Worm (Caenorhabditis elegans) whole organism, L4 larva: ENCODE results near the gene nhr-65.

Experiments
- F26F4.8 ChIP-seq: fragments of 200-800 bp; sonication (Bioruptor generic); conservative IDR thresholded peaks from 2 replicates; pipeline ENCODE4 v1.3.6; 2022; ENCODE audit warnings: missing genetic modification characterization, missing compliant biosample characterization
- Y105C5A.15 ChIP-seq: fragments of 200-800 bp; sonication (Bioruptor generic); IDR thresholded peaks from 2 replicates; pipeline ENCODE4 v1.3.6; 2022; ENCODE audit warnings: missing genetic modification characterization, missing compliant biosample characterization
- Y48G9A.11 ChIP-seq: fragments of 200-800 bp; sonication (Bioruptor generic); IDR thresholded peaks from 2 replicates; pipeline ENCODE4 v1.3.6; 2022; ENCODE audit warnings: missing genetic modification reagents, missing genetic modification characterization, missing compliant biosample characterization
- Y75B8A.6 ChIP-seq: fragments of 200-800 bp; sonication (Bioruptor generic); IDR thresholded peaks from 2 replicates; pipeline ENCODE4 v1.3.6; 2022; ENCODE audit warnings: missing genetic modification reagents, missing genetic modification characterization, missing compliant biosample characterization
- ZK546.5 ChIP-seq, 2 experiments: sonication (generic microtip); optimal IDR thresholded peaks; 2 replicates each; lab custom pipeline; 2017; ENCODE audit warnings: missing biosample characterization in 2 of 2, missing genetic modification characterization in 2 of 2
- aha-1 ChIP-seq: fragments of 150-350 bp; peaks from one replicate; lab custom pipeline; 2014; ENCODE audit warnings: missing biosample characterization, missing genetic modification characterization
- arid-1 ChIP-seq: fragments of 200-800 bp; sonication (Bioruptor generic); conservative IDR thresholded peaks from 2 replicates; pipeline ENCODE4 v1.3.6; 2022; ENCODE audit warnings: missing genetic modification reagents, missing genetic modification characterization, missing compliant biosample characterization
- ceh-28 ChIP-seq: fragments of 150-350 bp; optimal IDR thresholded peaks from 2 replicates; lab custom pipeline; 2014; ENCODE audit warnings: missing biosample characterization, missing genetic modification reagents, missing genetic modification characterization
- ceh-32 ChIP-seq: sonication (generic microtip); optimal IDR thresholded peaks from 2 replicates; lab custom pipeline; 2016; ENCODE audit warnings: mild to moderate bottlenecking, missing genetic modification characterization, missing compliant biosample characterization; ENCODE audit not compliant: poor library complexity
- ceh-62 ChIP-seq: sonication (generic microtip); optimal IDR thresholded peaks from 2 replicates; lab custom pipeline; 2017; ENCODE audit warnings: missing biosample characterization, missing genetic modification characterization
- daf-12 ChIP-seq: fragments of 150-350 bp; optimal IDR thresholded peaks from 2 replicates; lab custom pipeline; 2014; ENCODE audit warnings: missing biosample characterization, missing genetic modification reagents, missing genetic modification characterization
- daf-16 ChIP-seq, 3 experiments: sonication (generic microtip); optimal IDR thresholded peaks; 2 replicates each; lab custom pipeline; 2016 to 2017; ENCODE audit warnings: missing genetic modification characterization in 3 of 3, missing genetic modification reagents in 3 of 3, mild to moderate bottlenecking in 2 of 3, missing compliant biosample characterization in 2 of 3, missing biosample characterization in 1 of 3, moderate library complexity in 1 of 3
- daf-19 ChIP-seq: fragments of 200-800 bp; sonication (Bioruptor generic); conservative IDR thresholded peaks from 2 replicates; pipeline ENCODE4 v1.3.6; 2022; ENCODE audit warnings: missing genetic modification characterization, missing compliant biosample characterization
- dmd-9 ChIP-seq: fragments of 200-800 bp; sonication (Bioruptor generic); IDR thresholded peaks from 2 replicates; pipeline ENCODE4 v1.3.6; 2022; ENCODE audit warnings: missing genetic modification reagents, missing genetic modification characterization, missing compliant biosample characterization
- dpl-1 ChIP-seq: fragments of 150-350 bp; optimal IDR thresholded peaks from 2 replicates; lab custom pipeline; 2014; ENCODE audit warnings: missing biosample characterization, missing genetic modification reagents, missing genetic modification characterization
- dve-1 ChIP-seq: sonication (generic microtip); optimal IDR thresholded peaks from 2 replicates; lab custom pipeline; 2017; ENCODE audit warnings: antibody characterized with exemption, mild to moderate bottlenecking, missing genetic modification characterization, missing compliant biosample characterization; ENCODE audit not compliant: insufficient read depth
- hif-1 ChIP-seq, 2 experiments: sonication (generic microtip); optimal IDR thresholded peaks; 2 replicates each; lab custom pipeline; 2016 to 2017; ENCODE audit warnings: missing compliant biosample characterization in 2 of 2, missing genetic modification characterization in 2 of 2, missing genetic modification reagents in 2 of 2, missing genotype in 2 of 2, mild to moderate bottlenecking in 1 of 2
- hlh-30 ChIP-seq: sonication (generic microtip); optimal IDR thresholded peaks from 2 replicates; lab custom pipeline; 2017; ENCODE audit warnings: antibody characterized with exemption, mild to moderate bottlenecking, missing genetic modification characterization, missing compliant biosample characterization; ENCODE audit not compliant: insufficient read depth
- hmg-1.1 ChIP-seq: fragments of 200-800 bp; sonication (Bioruptor generic); IDR thresholded peaks from 2 replicates; pipeline ENCODE4 v1.3.6; 2022; ENCODE audit warnings: missing genetic modification reagents, missing genetic modification characterization, missing compliant biosample characterization
- lin-13 ChIP-seq: fragments of 150-350 bp; optimal IDR thresholded peaks from 2 replicates; lab custom pipeline; 2014; ENCODE audit warnings: missing biosample characterization, missing genetic modification reagents, missing genetic modification characterization
- lin-15B ChIP-seq: fragments of 150-350 bp; sonication (generic microtip); optimal IDR thresholded peaks from 3 replicates; lab custom pipeline; 2014; ENCODE audit warnings: missing biosample characterization, missing genetic modification characterization
- lin-38 ChIP-seq: fragments of 200-800 bp; sonication (Bioruptor generic); IDR thresholded peaks from 2 replicates; pipeline ENCODE4 v1.3.6; 2022; ENCODE audit warnings: missing genetic modification reagents, missing genetic modification characterization, missing compliant biosample characterization
- lin-39 ChIP-seq: fragments of 150-350 bp; optimal IDR thresholded peaks from 2 replicates; lab custom pipeline; 2014; ENCODE audit warnings: missing biosample characterization, missing genetic modification reagents, missing genetic modification characterization
- lsy-2 ChIP-seq, 2 experiments: fragments of 150-350 bp in 1 of 2; sonication (generic microtip) in 1 of 2; optimal IDR thresholded peaks; 2 replicates each; lab custom pipeline; 2014 to 2017; ENCODE audit warnings: missing biosample characterization in 2 of 2, missing genetic modification characterization in 2 of 2
- mdl-1 ChIP-seq, 2 experiments: fragments of 150-350 bp in 1 of 2; sonication (generic microtip) in 1 of 2; optimal IDR thresholded peaks; 2 replicates each; lab custom pipeline; 2014 to 2017; ENCODE audit warnings: missing biosample characterization in 2 of 2, missing genetic modification characterization in 2 of 2
- mes-2 ChIP-seq: sonication (generic microtip); optimal IDR thresholded peaks from 2 replicates; lab custom pipeline; 2016; ENCODE audit warnings: missing genotype, mild to moderate bottlenecking, missing genetic modification characterization, missing compliant biosample characterization; ENCODE audit not compliant: poor library complexity, severe bottlenecking
- nhr-10 ChIP-seq: fragments of 150-350 bp; optimal IDR thresholded peaks from 2 replicates; lab custom pipeline; 2014; ENCODE audit warnings: missing biosample characterization, missing genetic modification characterization
- nhr-28 ChIP-seq: fragments of 150-350 bp; optimal IDR thresholded peaks from 2 replicates; lab custom pipeline; 2014; ENCODE audit warnings: missing biosample characterization, missing genetic modification characterization
- nhr-6 ChIP-seq: fragments of 150-350 bp; optimal IDR thresholded peaks from 2 replicates; lab custom pipeline; 2014; ENCODE audit warnings: missing biosample characterization, missing genetic modification characterization
- nhr-77 ChIP-seq: fragments of 150-350 bp; optimal IDR thresholded peaks from 2 replicates; lab custom pipeline; 2014; ENCODE audit warnings: missing biosample characterization, missing genetic modification characterization
- pha-4 ChIP-seq, 2 experiments: fragments of 150-350 bp in 1 of 2; fragments of 200-800 bp in 1 of 2; sonication (Bioruptor generic) in 1 of 2; IDR thresholded peaks in 1 of 2; optimal IDR thresholded peaks in 1 of 2; 2 replicates each; pipeline versions ENCODE4 v1.3.6 to Lab custom; 2014 to 2022; ENCODE audit warnings: missing genetic modification characterization in 2 of 2, missing genetic modification reagents in 2 of 2, missing biosample characterization in 1 of 2, missing compliant biosample characterization in 1 of 2
- pqm-1 ChIP-seq: sonication (generic microtip); optimal IDR thresholded peaks from 2 replicates; lab custom pipeline; 2017; ENCODE audit warnings: missing biosample characterization, missing genetic modification characterization
- rbr-2 ChIP-seq: sonication (generic microtip); optimal IDR thresholded peaks from 2 replicates; lab custom pipeline; 2016; ENCODE audit warnings: missing genotype, missing genetic modification characterization, missing compliant biosample characterization
- skn-1 ChIP-seq: fragments of 150-350 bp; optimal IDR thresholded peaks from 2 replicates; lab custom pipeline; 2014; ENCODE audit warnings: missing biosample characterization, missing genetic modification characterization
- snpc-4 ChIP-seq: fragments of 150-350 bp; optimal IDR thresholded peaks from 2 replicates; lab custom pipeline; 2014; ENCODE audit warnings: missing biosample characterization, missing genetic modification characterization
- spr-3 ChIP-seq: fragments of 200-800 bp; sonication (Bioruptor generic); optimal IDR thresholded peaks from 2 replicates; lab custom pipeline; 2018; ENCODE audit warnings: mild to moderate bottlenecking, missing genetic modification characterization, missing compliant biosample characterization
- tag-97 ChIP-seq: fragments of 200-800 bp; sonication (Bioruptor generic); IDR thresholded peaks from 2 replicates; pipeline ENCODE4 v1.3.6; 2022; ENCODE audit warnings: missing genetic modification characterization, missing compliant biosample characterization
- unc-130 ChIP-seq: sonication (generic microtip); optimal IDR thresholded peaks from 2 replicates; lab custom pipeline; 2016; ENCODE audit warnings: missing genetic modification reagents, missing genetic modification characterization, missing compliant biosample characterization
- unc-62 ChIP-seq, 3 experiments: fragments of 150-350 bp in 1 of 3; sonication (generic microtip); optimal IDR thresholded peaks in 2 of 3; peaks in 1 of 3; 1 replicate in 1 of 3; 2 replicates in 2 of 3; lab custom pipeline; 2014 to 2017; ENCODE audit warnings: missing biosample characterization in 3 of 3, missing genetic modification characterization in 3 of 3, missing genetic modification reagents in 3 of 3, missing genotype in 1 of 3
- vab-7 ChIP-seq: fragments of 200-800 bp; sonication (Bioruptor generic); IDR thresholded peaks from 2 replicates; pipeline ENCODE4 v1.3.6; 2022; ENCODE audit warnings: missing genetic modification reagents, missing genetic modification characterization, missing compliant biosample characterization
- zip-2 ChIP-seq: fragments of 150-350 bp; optimal IDR thresholded peaks from 2 replicates; lab custom pipeline; 2014; ENCODE audit warnings: missing biosample characterization, missing genetic modification characterization

Gene nhr-65

DNA sequence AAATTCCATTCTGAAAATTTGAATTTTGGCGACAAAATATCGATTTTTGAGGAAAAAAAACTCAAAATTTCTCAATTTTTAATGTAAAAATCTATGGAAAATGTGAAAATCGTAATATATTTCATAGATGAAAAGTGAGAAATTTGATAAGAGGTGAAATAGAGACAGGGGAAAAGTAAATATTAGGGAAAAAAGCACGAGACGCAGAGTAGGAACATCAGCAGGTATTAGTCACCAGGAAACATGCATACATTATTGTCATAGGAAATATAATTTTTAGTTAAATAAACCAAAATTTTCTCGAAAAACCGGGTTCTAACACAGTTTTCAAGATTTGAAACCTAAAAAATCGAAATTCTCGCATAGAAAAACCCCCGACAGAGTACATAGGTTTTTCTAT, 38.3 kb upstream of the nhr-65 start, which contains the start of gene nhr-170:
TSS of gene nhr-170 (minus strand) at position 16 of the 400 bp plus-strand sequence.
- TF ChIP-seq daf-16 (GFP tag; optimal IDR thresholded peaks at IDR 0.05; lab: Kevin White, UChicago) (no peak), daf-16 (tag; optimal IDR thresholded peaks at IDR 0.05; lab: Kevin White, UChicago) (peak; percentile 24), hmg-1.1 (GFP tag; lab: Robert Waterston, UW) (no peak), aha-1 (peak; percentile 21), dmd-9 (GFP tag; lab: Robert Waterston, UW) (no peak), pqm-1 (tag; lab: Kevin White, UChicago) (no peak), lin-38 (GFP tag; lab: Robert Waterston, UW) (no peak), hlh-30 (tag; lab: Kevin White, UChicago) (peak; percentile 50), hif-1 (tag; optimal IDR thresholded peaks at IDR 0.05; lab: Kevin White, UChicago) (no peak), vab-7 (GFP tag; lab: Robert Waterston, UW) (no peak), ceh-28 (tag; lab: Kevin White, UChicago) (no peak), lin-15B (no peak), Y105C5A.15 (no peak)

DNA sequence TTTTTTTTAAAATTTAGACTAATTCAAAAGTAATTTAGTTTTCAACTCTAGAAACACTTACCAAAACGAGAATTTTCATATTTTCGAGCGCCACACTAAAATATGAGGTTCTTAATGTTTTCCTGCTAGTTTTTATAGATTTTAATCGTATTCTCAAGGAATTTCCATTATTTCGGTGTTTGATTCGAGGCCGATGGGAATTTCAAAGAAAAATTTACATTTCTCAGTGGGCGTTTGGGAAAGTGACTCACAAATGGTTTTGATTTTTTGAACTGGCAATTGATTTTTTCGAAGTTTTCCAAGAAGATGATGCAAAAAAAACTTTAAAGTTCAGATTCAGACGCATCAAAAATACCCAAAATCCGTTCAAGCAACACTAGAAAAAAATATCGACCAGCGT, 37.0 kb upstream of the nhr-65 start, which contains the start of gene C54E10.11:
TSS of gene C54E10.11 (minus strand) at position 101 of the 400 bp plus-strand sequence.
- TF ChIP-seq ceh-32, result no peak
- TF ChIP-seq nhr-28 (tag; lab: Kevin White, UChicago), result no peak
- no peak for TF ChIP-seq nhr-77 (tag; lab: Kevin White, UChicago)
- no peak for TF ChIP-seq mdl-1 (tag; optimal IDR thresholded peaks at IDR 0.05; lab: Kevin White, UChicago)
- no peak for TF ChIP-seq lin-39
- TF ChIP-seq tag-97, result no peak
- TF ChIP-seq unc-130 (GFP tag; lab: Kevin White, UChicago), result no peak
- TF ChIP-seq pha-4 (GFP tag; IDR thresholded peaks at IDR 0.05; lab: Robert Waterston, UW), result no peak
- TF ChIP-seq pha-4 (tag; optimal IDR thresholded peaks at IDR 0.05; lab: Kevin White, UChicago), result no peak
- TF ChIP-seq ceh-28 (tag; lab: Kevin White, UChicago), result no peak
- no peak for TF ChIP-seq mes-2 (tag; lab: Kevin White, UChicago)
- no peak for TF ChIP-seq Y75B8A.6 (GFP tag; lab: Robert Waterston, UW)
- TF ChIP-seq lin-15B, result no peak
- no peak for TF ChIP-seq dpl-1 (GFP tag; lab: Kevin White, UChicago)
- no peak for TF ChIP-seq hmg-1.1 (GFP tag; lab: Robert Waterston, UW)
- TF ChIP-seq nhr-6, result no peak
- no peak for TF ChIP-seq F26F4.8
- TF ChIP-seq daf-16 (GFP tag; optimal IDR thresholded peaks at IDR 0.05; lab: Kevin White, UChicago), result no peak
- no peak for TF ChIP-seq daf-16 (tag; optimal IDR thresholded peaks at IDR 0.05; lab: Kevin White, UChicago)
- TF ChIP-seq ZK546.5 (tag; optimal IDR thresholded peaks at IDR 0.05; lab: Kevin White, UChicago), result no peak
- TF ChIP-seq nhr-10 (tag; lab: Kevin White, UChicago), result no peak

DNA sequence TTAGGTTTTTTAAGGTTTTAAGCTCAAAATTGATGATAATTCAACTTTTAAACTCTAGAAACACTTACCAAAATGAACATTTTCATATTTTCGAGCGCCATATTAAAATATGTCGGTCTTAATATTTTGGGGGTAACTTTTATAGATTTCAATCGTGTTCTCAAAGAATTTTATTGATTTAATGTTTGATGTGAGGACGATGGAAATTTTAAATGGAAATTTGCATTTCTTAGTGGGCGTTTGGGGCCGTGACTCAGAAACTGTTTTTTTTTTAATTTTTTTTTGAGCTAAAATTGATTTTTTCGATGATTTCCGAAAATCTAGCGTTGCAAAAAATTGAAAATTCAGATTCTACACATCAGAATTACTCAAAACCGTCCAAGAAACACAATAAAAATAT, 35.8 kb upstream of the nhr-65 start, which contains the start of gene C54E10.10:
TSS of gene C54E10.10 (minus strand) at position 101 of the 400 bp plus-strand sequence.
- no peak for TF ChIP-seq Y105C5A.15
- no peak for TF ChIP-seq skn-1 (tag; lab: Kevin White, UChicago)
- no peak for TF ChIP-seq spr-3 (GFP tag; lab: Kevin White, UChicago)
- no peak for TF ChIP-seq hif-1 (tag; optimal IDR thresholded peaks at IDR 0.05; lab: Kevin White, UChicago)
- no peak for TF ChIP-seq snpc-4
- no peak for TF ChIP-seq arid-1 (GFP tag; lab: Robert Waterston, UW)
- TF ChIP-seq vab-7 (GFP tag; lab: Robert Waterston, UW), result no peak
- TF ChIP-seq daf-12 (tag; lab: Kevin White, UChicago), result no peak
- no peak for TF ChIP-seq dve-1 (tag; lab: Kevin White, UChicago)
- TF ChIP-seq lsy-2 (tag; optimal IDR thresholded peaks at IDR 0.05; lab: Kevin White, UChicago), result no peak
- no peak for TF ChIP-seq unc-62 (GFP tag; optimal IDR thresholded peaks at IDR 0.05 in 1 of 2; lab: Kevin White, UChicago)
- TF ChIP-seq unc-62 (tag; optimal IDR thresholded peaks at IDR 0.05; lab: Kevin White, UChicago), result no peak
- TF ChIP-seq nhr-77 (tag; lab: Kevin White, UChicago), result no peak
- TF ChIP-seq zip-2, result no peak
- no peak for TF ChIP-seq Y48G9A.11 (GFP tag; lab: Robert Waterston, UW)
- TF ChIP-seq daf-19 (GFP tag; lab: Robert Waterston, UW), result no peak
- no peak for TF ChIP-seq lin-13 (GFP tag; lab: Kevin White, UChicago)
- no peak for TF ChIP-seq rbr-2 (tag; lab: Kevin White, UChicago)
- no peak for TF ChIP-seq ceh-62
